Worm (Caenorhabditis elegans) whole organism, L4 larva: ENCODE measurements around the gene K07F5.6.
A peak's percentile ranks its signal among the peaks of the same experiment; 100 is the strongest.

Experiments
- F10B5.3 ChIP-seq: sonication (generic microtip); optimal IDR thresholded peaks from 2 replicates; lab custom pipeline; 2016; ENCODE audit warnings: mild to moderate bottlenecking, missing genetic modification characterization, missing compliant biosample characterization
- F26F4.8 ChIP-seq: fragments of 200-800 bp; sonication (Bioruptor generic); conservative IDR thresholded peaks from 2 replicates; pipeline ENCODE4 v1.3.6; 2022; ENCODE audit warnings: missing genetic modification characterization, missing compliant biosample characterization
- F37D6.2 ChIP-seq: sonication (generic microtip); optimal IDR thresholded peaks from 2 replicates; lab custom pipeline; 2016; ENCODE audit warnings: mild to moderate bottlenecking, missing genetic modification characterization, missing compliant biosample characterization
- F49E8.2 ChIP-seq: sonication (generic microtip); optimal IDR thresholded peaks from 2 replicates; lab custom pipeline; 2016; ENCODE audit warnings: missing compliant biosample characterization, mild to moderate bottlenecking, missing genetic modification characterization, borderline replicate concordance
- T26A8.4 ChIP-seq: fragments of 200-800 bp; sonication (Bioruptor generic); IDR thresholded peaks from 2 replicates; pipeline ENCODE4 v1.3.6; 2022; ENCODE audit warnings: missing genetic modification characterization, missing compliant biosample characterization
- Y48G9A.11 ChIP-seq: fragments of 200-800 bp; sonication (Bioruptor generic); IDR thresholded peaks from 2 replicates; pipeline ENCODE4 v1.3.6; 2022; ENCODE audit warnings: missing genetic modification reagents, missing genetic modification characterization, missing compliant biosample characterization
- ZK546.5 ChIP-seq, 2 experiments: sonication (generic microtip); optimal IDR thresholded peaks; 2 replicates each; lab custom pipeline; 2017; ENCODE audit warnings: missing biosample characterization in 2 of 2, missing genetic modification characterization in 2 of 2
- aha-1 ChIP-seq: fragments of 150-350 bp; peaks from one replicate; lab custom pipeline; 2014; ENCODE audit warnings: missing biosample characterization, missing genetic modification characterization
- ces-1 ChIP-seq: fragments of 150-350 bp; sonication (generic microtip); optimal IDR thresholded peaks from 4 replicates; lab custom pipeline; 2014; ENCODE audit warnings: missing biosample characterization, missing genetic modification reagents, missing genetic modification characterization
- cey-2 ChIP-seq: sonication (generic microtip); optimal IDR thresholded peaks from 3 replicates; lab custom pipeline; 2017; ENCODE audit warnings: missing genetic modification characterization, mild to moderate bottlenecking, missing compliant biosample characterization, antibody characterized with exemption, borderline replicate concordance; ENCODE audit not compliant: insufficient read depth
- ctbp-1 ChIP-seq: fragments of 200-800 bp; sonication (Bioruptor generic); IDR thresholded peaks from 2 replicates; pipeline ENCODE4 v1.3.6; 2022; ENCODE audit warnings: missing genetic modification reagents, missing genetic modification characterization, missing compliant biosample characterization
- daf-12 ChIP-seq: fragments of 150-350 bp; optimal IDR thresholded peaks from 2 replicates; lab custom pipeline; 2014; ENCODE audit warnings: missing biosample characterization, missing genetic modification reagents, missing genetic modification characterization
- daf-16 ChIP-seq, 3 experiments: sonication (generic microtip); optimal IDR thresholded peaks; 2 replicates each; lab custom pipeline; 2016 to 2017; ENCODE audit warnings: missing genetic modification characterization in 3 of 3, missing genetic modification reagents in 3 of 3, mild to moderate bottlenecking in 2 of 3, missing compliant biosample characterization in 2 of 3, missing biosample characterization in 1 of 3, moderate library complexity in 1 of 3
- daf-19 ChIP-seq: fragments of 200-800 bp; sonication (Bioruptor generic); conservative IDR thresholded peaks from 2 replicates; pipeline ENCODE4 v1.3.6; 2022; ENCODE audit warnings: missing genetic modification characterization, missing compliant biosample characterization
- dmd-9 ChIP-seq: fragments of 200-800 bp; sonication (Bioruptor generic); IDR thresholded peaks from 2 replicates; pipeline ENCODE4 v1.3.6; 2022; ENCODE audit warnings: missing genetic modification reagents, missing genetic modification characterization, missing compliant biosample characterization
- fkh-10 ChIP-seq: fragments of 150-350 bp; optimal IDR thresholded peaks from 2 replicates; lab custom pipeline; 2014; ENCODE audit warnings: missing biosample characterization, missing genetic modification reagents, missing genetic modification characterization
- fos-1 ChIP-seq: fragments of 150-350 bp; optimal IDR thresholded peaks from 2 replicates; lab custom pipeline; 2014; ENCODE audit warnings: missing biosample characterization, missing genetic modification characterization
- gei-8 ChIP-seq: fragments of 200-800 bp; sonication (Bioruptor generic); optimal IDR thresholded peaks from 2 replicates; lab custom pipeline; 2018; ENCODE audit warnings: mild to moderate bottlenecking, missing genetic modification characterization, missing compliant biosample characterization
- hif-1 ChIP-seq, 2 experiments: sonication (generic microtip); optimal IDR thresholded peaks; 2 replicates each; lab custom pipeline; 2016 to 2017; ENCODE audit warnings: missing compliant biosample characterization in 2 of 2, missing genetic modification characterization in 2 of 2, missing genetic modification reagents in 2 of 2, missing genotype in 2 of 2, mild to moderate bottlenecking in 1 of 2
- hlh-11 ChIP-seq: fragments of 200-800 bp; sonication (Bioruptor generic); optimal IDR thresholded peaks from 2 replicates; lab custom pipeline; 2018; ENCODE audit warnings: mild to moderate bottlenecking, missing genetic modification characterization, missing compliant biosample characterization
- hlh-30 ChIP-seq: sonication (generic microtip); optimal IDR thresholded peaks from 2 replicates; lab custom pipeline; 2017; ENCODE audit warnings: antibody characterized with exemption, mild to moderate bottlenecking, missing genetic modification characterization, missing compliant biosample characterization; ENCODE audit not compliant: insufficient read depth
- hmg-1.1 ChIP-seq: fragments of 200-800 bp; sonication (Bioruptor generic); IDR thresholded peaks from 2 replicates; pipeline ENCODE4 v1.3.6; 2022; ENCODE audit warnings: missing genetic modification reagents, missing genetic modification characterization, missing compliant biosample characterization
- jun-1 ChIP-seq: fragments of 150-350 bp; optimal IDR thresholded peaks from 2 replicates; lab custom pipeline; 2014; ENCODE audit warnings: missing biosample characterization, missing genetic modification reagents, missing genetic modification characterization
- lin-13 ChIP-seq: fragments of 150-350 bp; optimal IDR thresholded peaks from 2 replicates; lab custom pipeline; 2014; ENCODE audit warnings: missing biosample characterization, missing genetic modification reagents, missing genetic modification characterization
- lin-15B ChIP-seq: fragments of 150-350 bp; sonication (generic microtip); optimal IDR thresholded peaks from 3 replicates; lab custom pipeline; 2014; ENCODE audit warnings: missing biosample characterization, missing genetic modification characterization
- lin-29 ChIP-seq: fragments of 200-800 bp; sonication (Bioruptor generic); IDR thresholded peaks from 2 replicates; pipeline ENCODE4 v1.3.6; 2022; ENCODE audit warnings: missing genetic modification reagents, missing genetic modification characterization, missing compliant biosample characterization
- lin-38 ChIP-seq: fragments of 200-800 bp; sonication (Bioruptor generic); IDR thresholded peaks from 2 replicates; pipeline ENCODE4 v1.3.6; 2022; ENCODE audit warnings: missing genetic modification reagents, missing genetic modification characterization, missing compliant biosample characterization
- lir-3 ChIP-seq: sonication (generic microtip); optimal IDR thresholded peaks from 2 replicates; lab custom pipeline; 2016; ENCODE audit warnings: mild to moderate bottlenecking, missing genetic modification characterization, missing compliant biosample characterization
- lsy-2 ChIP-seq, 2 experiments: fragments of 150-350 bp in 1 of 2; sonication (generic microtip) in 1 of 2; optimal IDR thresholded peaks; 2 replicates each; lab custom pipeline; 2014 to 2017; ENCODE audit warnings: missing biosample characterization in 2 of 2, missing genetic modification characterization in 2 of 2
- mdl-1 ChIP-seq, 2 experiments: fragments of 150-350 bp in 1 of 2; sonication (generic microtip) in 1 of 2; optimal IDR thresholded peaks; 2 replicates each; lab custom pipeline; 2014 to 2017; ENCODE audit warnings: missing biosample characterization in 2 of 2, missing genetic modification characterization in 2 of 2
- mep-1 ChIP-seq: fragments of 150-350 bp; sonication (generic microtip); optimal IDR thresholded peaks from 3 replicates; lab custom pipeline; 2014; ENCODE audit warnings: missing biosample characterization, missing genetic modification characterization
- mes-2 ChIP-seq: sonication (generic microtip); optimal IDR thresholded peaks from 2 replicates; lab custom pipeline; 2016; ENCODE audit warnings: missing genotype, mild to moderate bottlenecking, missing genetic modification characterization, missing compliant biosample characterization; ENCODE audit not compliant: poor library complexity, severe bottlenecking
- mxl-2 ChIP-seq: fragments of 200-800 bp; sonication (Bioruptor generic); conservative IDR thresholded peaks from 2 replicates; pipeline ENCODE4 v1.3.6; 2022; ENCODE audit warnings: missing genetic modification reagents, missing genetic modification characterization, missing compliant biosample characterization
- nhr-25 ChIP-seq: sonication (generic microtip); optimal IDR thresholded peaks from 2 replicates; lab custom pipeline; 2017; ENCODE audit warnings: missing genetic modification characterization, mild to moderate bottlenecking, missing compliant biosample characterization, antibody characterized with exemption, moderate library complexity, borderline replicate concordance; ENCODE audit not compliant: insufficient read depth
- nhr-28 ChIP-seq: fragments of 150-350 bp; optimal IDR thresholded peaks from 2 replicates; lab custom pipeline; 2014; ENCODE audit warnings: missing biosample characterization, missing genetic modification characterization
- nhr-42 ChIP-seq: fragments of 200-800 bp; sonication (Bioruptor generic); IDR thresholded peaks from 2 replicates; pipeline ENCODE4 v1.3.6; 2022; ENCODE audit warnings: missing genetic modification characterization, missing compliant biosample characterization
- nhr-48 ChIP-seq: sonication (generic microtip); optimal IDR thresholded peaks from 2 replicates; lab custom pipeline; 2016; ENCODE audit warnings: mild to moderate bottlenecking, missing genetic modification characterization, missing compliant biosample characterization
- nhr-6 ChIP-seq: fragments of 150-350 bp; optimal IDR thresholded peaks from 2 replicates; lab custom pipeline; 2014; ENCODE audit warnings: missing biosample characterization, missing genetic modification characterization
- nhr-76 ChIP-seq: fragments of 150-350 bp; optimal IDR thresholded peaks from 2 replicates; lab custom pipeline; 2014; ENCODE audit warnings: missing biosample characterization, missing genetic modification characterization
- set-16 ChIP-seq: fragments of 200-800 bp; sonication (Bioruptor generic); IDR thresholded peaks from 2 replicates; pipeline ENCODE4 v1.3.6; 2022; ENCODE audit warnings: missing genetic modification reagents, missing genetic modification characterization, missing compliant biosample characterization
- skn-1 ChIP-seq: fragments of 150-350 bp; optimal IDR thresholded peaks from 2 replicates; lab custom pipeline; 2014; ENCODE audit warnings: missing biosample characterization, missing genetic modification characterization
- snpc-1.2 ChIP-seq: fragments of 200-800 bp; sonication (Bioruptor generic); IDR thresholded peaks from 2 replicates; pipeline ENCODE4 v1.3.6; 2022; ENCODE audit warnings: missing genetic modification reagents, missing genetic modification characterization, missing compliant biosample characterization
- spr-3 ChIP-seq: fragments of 200-800 bp; sonication (Bioruptor generic); optimal IDR thresholded peaks from 2 replicates; lab custom pipeline; 2018; ENCODE audit warnings: mild to moderate bottlenecking, missing genetic modification characterization, missing compliant biosample characterization
- tag-97 ChIP-seq: fragments of 200-800 bp; sonication (Bioruptor generic); IDR thresholded peaks from 2 replicates; pipeline ENCODE4 v1.3.6; 2022; ENCODE audit warnings: missing genetic modification characterization, missing compliant biosample characterization
- unc-39 ChIP-seq: sonication (generic microtip); optimal IDR thresholded peaks from 2 replicates; lab custom pipeline; 2017; ENCODE audit warnings: missing biosample characterization, missing genetic modification characterization
- unc-62 ChIP-seq, 3 experiments: fragments of 150-350 bp in 1 of 3; sonication (generic microtip); optimal IDR thresholded peaks in 2 of 3; peaks in 1 of 3; 1 replicate in 1 of 3; 2 replicates in 2 of 3; lab custom pipeline; 2014 to 2017; ENCODE audit warnings: missing biosample characterization in 3 of 3, missing genetic modification characterization in 3 of 3, missing genetic modification reagents in 3 of 3, missing genotype in 1 of 3
- zip-2 ChIP-seq: fragments of 150-350 bp; optimal IDR thresholded peaks from 2 replicates; lab custom pipeline; 2014; ENCODE audit warnings: missing biosample characterization, missing genetic modification characterization

K07F5.6 gene

ce11 chrIV:9873837-9874236 is 27.4 kb upstream of the K07F5.6 start (continued):
- TF ChIP-seq mes-2 (tag; lab: Kevin White, UChicago) (peak; percentile 37), T26A8.4 (GFP tag; lab: Robert Waterston, UW) (no peak), F49E8.2 (tag; lab: Kevin White, UChicago) (no peak), Y48G9A.11 (no peak), mxl-2 (no peak), hlh-11 (peak; percentile 71), lir-3 (tag; lab: Kevin White, UChicago) (no peak), hmg-1.1 (GFP tag; lab: Robert Waterston, UW) (peak; percentile 56; the same call in 1 of the 2 replicates), set-16 (GFP tag; lab: Robert Waterston, UW) (no peak), ctbp-1 (GFP tag; lab: Robert Waterston, UW) (no peak), ces-1 (GFP tag; lab: Kevin White, UChicago) (no peak), nhr-48 (tag; lab: Kevin White, UChicago) (peak; percentile 60), aha-1 (tag; lab: Kevin White, UChicago) (peak; percentile 60), cey-2 (tag; lab: Kevin White, UChicago) (no peak), mdl-1 (tag; optimal IDR thresholded peaks at IDR 0.05; lab: Kevin White, UChicago) (peak; percentile 26 to 55), unc-62 (GFP tag; optimal IDR thresholded peaks at IDR 0.05 in 1 of 2; lab: Kevin White, UChicago) (peak in 1 of 2 experiments; percentile 14), unc-62 (tag; optimal IDR thresholded peaks at IDR 0.05; lab: Kevin White, UChicago) (no peak), nhr-6 (peak; percentile 15), lin-29 (GFP tag; lab: Robert Waterston, UW) (no peak), mep-1 (tag; lab: Kevin White, UChicago) (peak; percentile 66), F26F4.8 (GFP tag; lab: Robert Waterston, UW) (no peak), snpc-1.2 (no peak), nhr-42 (GFP tag; lab: Robert Waterston, UW) (no peak), F37D6.2 (tag; lab: Kevin White, UChicago) (no peak), tag-97 (GFP tag; lab: Robert Waterston, UW) (no peak), unc-39 (no peak), hif-1 (tag; optimal IDR thresholded peaks at IDR 0.05; lab: Kevin White, UChicago) (peak in 1 of 2 experiments; percentile 8), lin-15B (no peak), lsy-2 (tag; optimal IDR thresholded peaks at IDR 0.05; lab: Kevin White, UChicago) (peak in 1 of 2 experiments; percentile 46), zip-2 (tag; lab: Kevin White, UChicago) (no peak), nhr-76 (tag; lab: Kevin White, UChicago) (no peak), F10B5.3 (tag; lab: Kevin White, UChicago) (no peak), daf-19 (no peak), nhr-28 (peak; percentile 39), dmd-9 (GFP tag; lab: Robert Waterston, UW) (no peak), skn-1 (no peak), daf-12 (tag; lab: Kevin White, UChicago) (no peak), lin-38 (GFP tag; lab: Robert Waterston, UW) (no peak), ZK546.5 (tag; optimal IDR thresholded peaks at IDR 0.05; lab: Kevin White, UChicago) (no peak), lin-13 (GFP tag; lab: Kevin White, UChicago) (peak; percentile 13), nhr-25 (tag; lab: Kevin White, UChicago) (no peak), hlh-30 (peak; percentile 84), fos-1 (no peak), gei-8 (GFP tag; lab: Kevin White, UChicago) (no peak), daf-16 (GFP tag; optimal IDR thresholded peaks at IDR 0.05; lab: Kevin White, UChicago) (no peak), daf-16 (tag; optimal IDR thresholded peaks at IDR 0.05; lab: Kevin White, UChicago) (peak; percentile 42), fkh-10 (GFP tag; lab: Kevin White, UChicago) (no peak), spr-3 (GFP tag; lab: Kevin White, UChicago) (no peak), jun-1 (tag; lab: Kevin White, UChicago) (no peak)
- TF ChIP-seq, all 104 proteins: peak for 26
